Worm (Caenorhabditis elegans) whole organism, late embryonic: ENCODE measurements around the gene R09H10.6.

ENCODE experiments used
- F13H6.1 ChIP-seq: sonication (generic microtip); optimal IDR thresholded peaks from 2 replicates; lab custom pipeline; 2016; ENCODE audit warnings: missing genetic modification characterization, missing compliant biosample characterization
- ama-1 ChIP-seq: fragments of 150-350 bp; optimal IDR thresholded peaks from 2 replicates; lab custom pipeline; 2014
- ceh-18 ChIP-seq: sonication (generic microtip); optimal IDR thresholded peaks from 2 replicates; lab custom pipeline; 2016; ENCODE audit warnings: missing genetic modification characterization, missing compliant biosample characterization
- ceh-19 ChIP-seq: fragments of 200-800 bp; sonication (Bioruptor generic); optimal IDR thresholded peaks from 2 replicates; lab custom pipeline; 2018; ENCODE audit warnings: mild to moderate bottlenecking, missing genetic modification characterization, missing compliant biosample characterization
- ceh-30 ChIP-seq: fragments of 150-350 bp; optimal IDR thresholded peaks from 2 replicates; lab custom pipeline; 2014; ENCODE audit warnings: missing biosample characterization, missing genetic modification characterization
- ceh-9 ChIP-seq: sonication (generic microtip); optimal IDR thresholded peaks from 2 replicates; lab custom pipeline; 2016; ENCODE audit warnings: mild to moderate bottlenecking, missing genetic modification characterization, inconsistent platforms, missing compliant biosample characterization
- dmd-4 ChIP-seq: sonication (generic microtip); optimal IDR thresholded peaks from 2 replicates; lab custom pipeline; 2016; ENCODE audit warnings: borderline replicate concordance, missing genetic modification characterization, missing compliant biosample characterization
- fkh-10 ChIP-seq: fragments of 150-350 bp; optimal IDR thresholded peaks from 2 replicates; lab custom pipeline; 2014; ENCODE audit warnings: missing biosample characterization, missing genetic modification reagents, missing genetic modification characterization
- nfya-1 ChIP-seq: sonication (generic microtip); optimal IDR thresholded peaks from 2 replicates; lab custom pipeline; 2017; ENCODE audit warnings: missing genetic modification characterization, mild to moderate bottlenecking, missing compliant biosample characterization, antibody characterized with exemption, moderate library complexity

DNA sequence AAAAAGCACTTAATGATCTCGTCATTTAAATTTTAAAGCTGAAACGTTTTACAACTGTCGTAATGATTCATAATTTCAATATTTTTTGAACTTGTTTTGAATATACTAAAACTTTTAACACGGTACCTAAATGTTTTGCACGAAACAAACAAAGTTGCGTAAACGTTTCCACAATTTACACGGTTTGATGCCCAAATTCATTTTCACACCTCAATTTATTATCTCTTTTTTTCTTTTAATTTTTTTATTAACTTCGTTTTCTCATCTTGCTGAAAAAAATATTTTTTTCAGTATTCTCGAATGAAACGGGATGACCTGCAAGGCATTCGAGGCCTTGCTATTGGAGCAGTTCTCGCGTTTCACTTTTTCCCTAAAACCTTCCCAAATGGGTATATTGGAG lies 24.1 kb upstream of the R09H10.6 start, which contains the start of gene oac-8:
- no peak for TF ChIP-seq dmd-4 (tag; lab: Kevin White, UChicago)
- no peak for TF ChIP-seq F13H6.1
- no peak for TF ChIP-seq ceh-30 (tag; lab: Kevin White, UChicago)
- no peak for TF ChIP-seq fkh-10 (GFP tag; lab: Kevin White, UChicago)
- no peak for TF ChIP-seq ama-1
- TF ChIP-seq ceh-18 (tag; lab: Kevin White, UChicago): no peak
- no peak for TF ChIP-seq ceh-9
- no peak for TF ChIP-seq nfya-1 (tag; lab: Kevin White, UChicago)
- no peak for TF ChIP-seq ceh-19 (GFP tag; lab: Kevin White, UChicago)
